Fruit fly (Drosophila melanogaster) whole organism, embryonic: ENCODE results near the gene EndoGI.

Source experiments
- Asciz ChIP-seq: fragments of 200-800 bp; sonication (Bioruptor generic); optimal IDR thresholded peaks from 2 replicates; lab custom pipeline; 2017; ENCODE audit warnings: missing biosample characterization, mild to moderate bottlenecking, missing genetic modification characterization, missing genetic modification reagents
- Bgb ChIP-seq: fragments of 200-800 bp; sonication (Bioruptor generic); IDR thresholded peaks from 2 replicates; pipeline ENCODE4 v1.3.6; 2022; ENCODE audit warnings: missing biosample characterization, missing genetic modification characterization; ENCODE audit not compliant: partially characterized antibody
- CG10209 ChIP-seq: fragments of 200-800 bp; sonication (Bioruptor generic); optimal IDR thresholded peaks from 3 replicates; lab custom pipeline; 2017; ENCODE audit warnings: missing biosample characterization, mild to moderate bottlenecking, missing genetic modification characterization, missing genetic modification reagents
- CG10274 ChIP-seq: fragments of 200-800 bp; sonication (Bioruptor generic); optimal IDR thresholded peaks from 3 replicates; lab custom pipeline; 2017; ENCODE audit warnings: missing biosample characterization, mild to moderate bottlenecking, missing genetic modification characterization
- CG12391 ChIP-seq: fragments of 200-800 bp; sonication (Bioruptor generic); optimal IDR thresholded peaks from 3 replicates; lab custom pipeline; 2018; ENCODE audit warnings: missing biosample characterization, mild to moderate bottlenecking, missing genetic modification characterization, moderate library complexity
- CG17359 ChIP-seq: fragments of 200-800 bp; sonication (Bioruptor generic); optimal IDR thresholded peaks from 3 replicates; lab custom pipeline; 2018; ENCODE audit warnings: missing biosample characterization, mild to moderate bottlenecking, missing genetic modification characterization, moderate library complexity
- CG31365 ChIP-seq: fragments of 200-800 bp; sonication (Bioruptor generic); optimal IDR thresholded peaks from 2 replicates; lab custom pipeline; 2018; ENCODE audit warnings: missing biosample characterization, mild to moderate bottlenecking, missing genetic modification characterization
- CG33557 ChIP-seq: fragments of 200-800 bp; sonication (Bioruptor generic); optimal IDR thresholded peaks from 2 replicates; lab custom pipeline; 2019; ENCODE audit warnings: missing biosample characterization, mild to moderate bottlenecking, missing genetic modification characterization, moderate library complexity
- CG3995 ChIP-seq: fragments of 200-800 bp; sonication (Bioruptor generic); optimal IDR thresholded peaks from 3 replicates; lab custom pipeline; 2016; ENCODE audit warnings: missing biosample characterization, missing genetic modification characterization
- CG6683 ChIP-seq: fragments of 200-800 bp; sonication (Bioruptor generic); optimal IDR thresholded peaks from 2 replicates; lab custom pipeline; 2017; ENCODE audit warnings: missing biosample characterization, mild to moderate bottlenecking, missing genetic modification characterization, missing genetic modification reagents
- CG7745 ChIP-seq: fragments of 200-800 bp; sonication (Bioruptor generic); optimal IDR thresholded peaks from 2 replicates; lab custom pipeline; 2018; ENCODE audit warnings: missing biosample characterization, mild to moderate bottlenecking, missing genetic modification characterization, moderate library complexity
- CG8924 ChIP-seq: fragments of 200-800 bp; optimal IDR thresholded peaks from 3 replicates; lab custom pipeline; 2019; ENCODE audit warnings: missing biosample characterization, mild to moderate bottlenecking, missing genetic modification characterization, moderate library complexity
- CoRest ChIP-seq: fragments of 200-800 bp; sonication (Bioruptor generic); optimal IDR thresholded peaks from 3 replicates; lab custom pipeline; 2018; ENCODE audit warnings: missing biosample characterization, mild to moderate bottlenecking, missing genetic modification characterization, moderate library complexity
- CrebB ChIP-seq: fragments of 200-800 bp; sonication (Bioruptor generic); optimal IDR thresholded peaks from 3 replicates; lab custom pipeline; 2018; ENCODE audit warnings: missing biosample characterization, mild to moderate bottlenecking, missing genetic modification characterization
- E2f1 ChIP-seq: fragments of 200-800 bp; sonication (Bioruptor generic); IDR thresholded peaks from 2 replicates; pipeline ENCODE4 v1.3.6; 2022; ENCODE audit warnings: missing biosample characterization, missing genetic modification characterization
- Elba2 ChIP-seq: fragments of 200-800 bp; sonication (Bioruptor generic); optimal IDR thresholded peaks from 3 replicates; lab custom pipeline; 2016; ENCODE audit warnings: missing biosample characterization, missing genetic modification characterization
- Ets65A ChIP-seq: fragments of 200-800 bp; sonication (Bioruptor generic); peaks from one replicate; lab custom pipeline; 2016; ENCODE audit warnings: missing biosample characterization, missing genetic modification characterization
- H15 ChIP-seq: fragments of 200-800 bp; sonication (Bioruptor generic); IDR thresholded peaks from 3 replicates; pipeline ENCODE4 v1.3.6; 2022; ENCODE audit warnings: missing biosample characterization, missing genetic modification characterization
- HLH3B ChIP-seq: fragments of 200-800 bp; sonication (Bioruptor generic); IDR thresholded peaks from 2 replicates; pipeline ENCODE4 v1.3.6; 2022; ENCODE audit warnings: missing biosample characterization, missing genetic modification characterization
- HLH4C ChIP-seq: fragments of 200-800 bp; sonication (Bioruptor generic); IDR thresholded peaks from 3 replicates; pipeline ENCODE4 v1.3.6; 2022; ENCODE audit warnings: missing biosample characterization, missing genetic modification characterization; ENCODE audit not compliant: partially characterized antibody
- Hr78 ChIP-seq, 2 experiments: fragments of 200-800 bp in 1 of 2; fragments of >200 bp in 1 of 2; sonication (Bioruptor generic) in 1 of 2; optimal IDR thresholded peaks; 2 replicates each; lab custom pipeline; 2017 to 2019; ENCODE audit warnings: missing biosample characterization in 2 of 2, missing genetic modification characterization in 2 of 2, mild to moderate bottlenecking in 1 of 2, moderate library complexity in 1 of 2
- NC2α ChIP-seq: fragments of 200-800 bp; sonication (Bioruptor generic); optimal IDR thresholded peaks from 2 replicates; lab custom pipeline; 2016; ENCODE audit warnings: missing biosample characterization, missing genetic modification characterization
- Ravus ChIP-seq: fragments of 200-800 bp; sonication (Bioruptor generic); IDR thresholded peaks from 2 replicates; pipeline ENCODE4 v1.3.6; 2022; ENCODE audit warnings: missing biosample characterization, missing genetic modification characterization
- bbx ChIP-seq: fragments of 200-800 bp; sonication (Bioruptor generic); IDR thresholded peaks from 2 replicates; pipeline ENCODE4 v1.3.6; 2022; ENCODE audit warnings: missing biosample characterization, missing genetic modification characterization; ENCODE audit not compliant: partially characterized antibody
- ci ChIP-seq: fragments of 200-800 bp; sonication (Bioruptor generic); IDR thresholded peaks from 3 replicates; pipeline ENCODE4 v1.3.6; 2022; ENCODE audit warnings: missing biosample characterization, missing genetic modification characterization
- corto ChIP-seq: fragments of 200-800 bp; sonication (Bioruptor generic); optimal IDR thresholded peaks from 2 replicates; lab custom pipeline; 2016; ENCODE audit warnings: missing biosample characterization, mild to moderate bottlenecking, missing genetic modification characterization, moderate library complexity
- crol ChIP-seq: fragments of 200-800 bp; sonication (Bioruptor generic); IDR thresholded peaks from 2 replicates; pipeline ENCODE4 v1.3.6; 2022; ENCODE audit warnings: missing biosample characterization, missing genetic modification characterization
- disco-r ChIP-seq: fragments of 200-800 bp; sonication (Bioruptor generic); optimal IDR thresholded peaks from 2 replicates; lab custom pipeline; 2016; ENCODE audit warnings: missing biosample characterization, missing genetic modification characterization
- dmrt11E ChIP-seq: fragments of 200-800 bp; sonication (Bioruptor generic); optimal IDR thresholded peaks from 3 replicates; lab custom pipeline; 2018; ENCODE audit warnings: missing biosample characterization, mild to moderate bottlenecking, missing genetic modification characterization, moderate library complexity
- esg ChIP-seq: fragments of 200-800 bp; sonication (Bioruptor generic); conservative IDR thresholded peaks from 2 replicates; pipeline ENCODE4 v1.3.6; 2022; ENCODE audit warnings: missing biosample characterization, missing genetic modification characterization
- exex ChIP-seq: fragments of 200-800 bp; sonication (Bioruptor generic); optimal IDR thresholded peaks from 4 replicates; lab custom pipeline; 2018; ENCODE audit warnings: missing biosample characterization, mild to moderate bottlenecking, missing genetic modification characterization, moderate library complexity
- eyg ChIP-seq: fragments of 200-800 bp; sonication (Bioruptor generic); optimal IDR thresholded peaks from 3 replicates; lab custom pipeline; 2016; ENCODE audit warnings: missing biosample characterization, missing genetic modification characterization
- fd3F ChIP-seq: fragments of 200-800 bp; sonication (Bioruptor generic); optimal IDR thresholded peaks from 2 replicates; lab custom pipeline; 2018; ENCODE audit warnings: missing biosample characterization, mild to moderate bottlenecking, missing genetic modification characterization, moderate library complexity
- fru ChIP-seq: fragments of >200 bp; optimal IDR thresholded peaks from 2 replicates; lab custom pipeline; 2017
- h ChIP-seq: fragments of >200 bp; optimal IDR thresholded peaks from 2 replicates; lab custom pipeline; 2017
- ind ChIP-seq: fragments of 200-800 bp; sonication (Bioruptor generic); optimal IDR thresholded peaks from 3 replicates; lab custom pipeline; 2016; ENCODE audit warnings: missing biosample characterization, missing genetic modification characterization
- oc ChIP-seq: fragments of 200-800 bp; sonication (Bioruptor generic); optimal IDR thresholded peaks from 2 replicates; lab custom pipeline; 2018; ENCODE audit warnings: missing biosample characterization, mild to moderate bottlenecking, missing genetic modification characterization, moderate library complexity
- pb ChIP-seq: fragments of 200-800 bp; sonication (Bioruptor generic); optimal IDR thresholded peaks from 3 replicates; lab custom pipeline; 2016; ENCODE audit warnings: missing biosample characterization, missing genetic modification characterization
- peb ChIP-seq: fragments of 200-800 bp; sonication (Bioruptor generic); IDR thresholded peaks from 2 replicates; pipeline ENCODE4 v1.3.6; 2022; ENCODE audit warnings: missing biosample characterization, missing genetic modification characterization
- pho ChIP-seq: fragments of 200-800 bp; sonication (Bioruptor generic); optimal IDR thresholded peaks from 2 replicates; lab custom pipeline; 2016; ENCODE audit warnings: missing biosample characterization, missing genetic modification characterization
- repo ChIP-seq: fragments of 200-800 bp; sonication (Bioruptor generic); optimal IDR thresholded peaks from 2 replicates; lab custom pipeline; 2016; ENCODE audit warnings: missing biosample characterization, missing genetic modification characterization
- run ChIP-seq: fragments of 200-800 bp; sonication (Bioruptor generic); optimal IDR thresholded peaks from 3 replicates; lab custom pipeline; 2018; ENCODE audit warnings: missing biosample characterization, mild to moderate bottlenecking, missing genetic modification characterization
- slp2 ChIP-seq: fragments of 200-800 bp; sonication (Bioruptor generic); optimal IDR thresholded peaks from 2 replicates; lab custom pipeline; 2016; ENCODE audit warnings: missing biosample characterization, missing genetic modification characterization
- stwl ChIP-seq: fragments of 200-800 bp; sonication (Bioruptor generic); optimal IDR thresholded peaks from 3 replicates; lab custom pipeline; 2018; ENCODE audit warnings: missing biosample characterization, mild to moderate bottlenecking, missing genetic modification characterization, moderate library complexity
- tio ChIP-seq: fragments of 200-800 bp; sonication (Bioruptor generic); optimal IDR thresholded peaks from 2 replicates; lab custom pipeline; 2017; ENCODE audit warnings: missing biosample characterization, missing genetic modification characterization, inconsistent platforms
- ttk ChIP-seq: fragments of 200-800 bp; sonication (Bioruptor generic); IDR thresholded peaks from 2 replicates; pipeline ENCODE4 v2.1.2; 2022; ENCODE audit warnings: missing biosample characterization, missing genetic modification characterization
- twi ChIP-seq: fragments of 200-800 bp; optimal IDR thresholded peaks from 2 replicates; lab custom pipeline; 2019; ENCODE audit warnings: missing biosample characterization, mild to moderate bottlenecking, missing genetic modification characterization, moderate library complexity
- unc-4 ChIP-seq: fragments of 200-800 bp; sonication (Bioruptor generic); IDR thresholded peaks from 2 replicates; pipeline ENCODE4 v1.3.6; 2022; ENCODE audit warnings: missing biosample characterization, missing genetic modification characterization; ENCODE audit not compliant: partially characterized antibody
- zen ChIP-seq: fragments of 200-800 bp; sonication (Bioruptor generic); optimal IDR thresholded peaks from 3 replicates; lab custom pipeline; 2018; ENCODE audit warnings: missing biosample characterization, mild to moderate bottlenecking, missing genetic modification characterization, moderate library complexity

EndoGI gene

dm6 chr2L:16269232-16270134 is 12.0 kb downstream of the EndoGI start (continued):
- TF ChIP-seq ttk (no peak), HLH3B (GFP tag; lab: Robert Waterston, UW) (no peak), exex (tag; lab: Kevin White, UChicago) (peak; percentile 67), esg (GFP tag; lab: Robert Waterston, UW) (no peak), CoRest (no peak), eyg (peak; percentile 41), Bgb (GFP tag; lab: Robert Waterston, UW) (no peak), fd3F (GFP tag; lab: Kevin White, UChicago) (no peak), CrebB (tag; lab: Kevin White, UChicago) (peak; percentile 94), CG7745 (tag; lab: Kevin White, UChicago) (no peak), slp2 (GFP tag; lab: Kevin White, UChicago) (no peak), crol (GFP tag; lab: Robert Waterston, UW) (no peak), CG10274 (GFP tag; lab: Kevin White, UChicago) (peak; percentile 68), zen (no peak), Ravus (no peak), fru (lab: Kevin White, UChicago) (no peak), run (tag; lab: Kevin White, UChicago) (peak; percentile 59), CG6683 (GFP tag; lab: Kevin White, UChicago) (peak; percentile 87), H15 (GFP tag; lab: Robert Waterston, UW) (no peak), h (no peak), pb (peak; percentile 72), CG12391 (tag; lab: Kevin White, UChicago) (peak; percentile 73), unc-4 (GFP tag; lab: Robert Waterston, UW) (no peak), E2f1 (no peak), peb (GFP tag; lab: Robert Waterston, UW) (no peak), twi (tag; lab: Kevin White, UChicago) (peak; percentile 60), HLH4C (GFP tag; lab: Robert Waterston, UW) (no peak), ci (GFP tag; lab: Robert Waterston, UW) (no peak), CG17359 (tag; lab: Kevin White, UChicago) (peak; percentile 74), disco-r (GFP tag; lab: Kevin White, UChicago) (no peak), CG10209 (GFP tag; lab: Kevin White, UChicago) (peak; percentile 41), CG8924 (peak; percentile 83), stwl (tag; lab: Kevin White, UChicago) (no peak), NC2α (GFP tag; lab: Kevin White, UChicago) (peak; percentile 27), Asciz (peak; percentile 92), CG3995 (GFP tag; lab: Kevin White, UChicago) (no peak), oc (tag; lab: Kevin White, UChicago) (peak; percentile 54), CG31365 (tag; lab: Kevin White, UChicago) (peak; percentile 88), pho (peak; percentile 29), Elba2 (GFP tag; lab: Kevin White, UChicago) (peak; percentile 69), repo (GFP tag; lab: Kevin White, UChicago) (peak; percentile 21), CG33557 (peak; percentile 56), Hr78 (GFP tag; optimal IDR thresholded peaks at IDR 0.05; lab: Kevin White, UChicago) (peak in 1 of 2 experiments; percentile 13), dmrt11E (tag; lab: Kevin White, UChicago) (no peak), bbx (GFP tag; lab: Robert Waterston, UW) (no peak), corto (peak; percentile 49), ind (GFP tag; lab: Kevin White, UChicago) (no peak), tio (GFP tag; lab: Kevin White, UChicago) (no peak), Ets65A (GFP tag; lab: Kevin White, UChicago) (no peak)
